Worm (Caenorhabditis elegans): ENCODE measurements around the gene glb-34.

glb-34 gene

DNA sequence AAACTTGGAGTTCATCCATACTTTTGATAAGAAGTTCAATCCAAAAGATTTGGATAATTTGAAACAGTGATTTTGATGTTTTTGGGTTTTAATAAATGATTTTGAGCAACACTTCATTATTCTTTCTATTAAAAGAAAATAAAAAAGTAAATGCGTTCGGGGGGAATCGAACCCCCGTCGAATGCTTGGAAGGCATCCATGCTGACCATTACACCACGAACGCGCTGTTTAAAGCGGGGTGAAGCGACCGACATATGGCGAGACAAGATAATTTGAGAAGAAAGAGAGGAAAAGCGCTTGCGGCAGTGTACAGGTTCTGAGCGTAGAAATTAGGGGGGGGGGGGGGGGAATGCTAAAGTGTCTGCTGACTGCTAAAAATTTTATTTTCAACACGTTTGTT, 4.0 kb upstream of the glb-34 start (continued):
- TF ChIP-seq lim-7 (GFP tag; IDR thresholded peaks at IDR 0.05) (no peak; the same call in 1 of the 2 replicates), ceh-28 (tag; optimal IDR thresholded peaks at IDR 0.05) (no peak), gei-8 (GFP tag; optimal IDR thresholded peaks at IDR 0.05) (peak; percentile 28), madf-5 (GFP tag; IDR thresholded peaks at IDR 0.05) (peak in 1 of 2 experiments; percentile 64; a peak in 1 of 4 replicates), mdl-1 (tag; optimal IDR thresholded peaks at IDR 0.05) (no peak), ZK546.5 (tag; optimal IDR thresholded peaks at IDR 0.05) (no peak), spr-3 (GFP tag; optimal IDR thresholded peaks at IDR 0.05) (no peak), Y105C5A.15 (GFP tag; IDR thresholded peaks at IDR 0.05) (peak; percentile 75; the same call in 1 of the 2 replicates), hif-1 (tag; optimal IDR thresholded peaks at IDR 0.05) (no peak), nhr-76 (tag; optimal IDR thresholded peaks at IDR 0.05) (no peak), ceh-62 (tag; optimal IDR thresholded peaks at IDR 0.05) (no peak), zip-11 (GFP tag; IDR thresholded peaks at IDR 0.05) (no peak), hlh-11 (tag; optimal IDR thresholded peaks at IDR 0.05) (no peak), daf-19 (GFP tag; conservative IDR thresholded peaks at IDR 0.05) (no peak), F44E2.7 (GFP tag; IDR thresholded peaks at IDR 0.05) (no peak), mdt-29 (GFP tag; IDR thresholded peaks at IDR 0.05) (peak; percentile 73), madf-9 (GFP tag; conservative IDR thresholded peaks at IDR 0.05) (0 out of 2 replicates have a peak, but pooled peaks have one; percentile 10), aly-2 (tag; optimal IDR thresholded peaks at IDR 0.05) (no peak), F10B5.3 (tag; optimal IDR thresholded peaks at IDR 0.05) (no peak), ama-1 (optimal IDR thresholded peaks at IDR 0.05) (no peak), sdz-12 (GFP tag; optimal IDR thresholded peaks at IDR 0.05) (no peak), hmg-1.1 (GFP tag; IDR thresholded peaks at IDR 0.05) (no peak), tra-1 (GFP tag; IDR thresholded peaks at IDR 0.05) (no peak), pqm-1 (tag; optimal IDR thresholded peaks at IDR 0.05) (no peak), tag-97 (GFP tag; IDR thresholded peaks at IDR 0.05) (no peak), rbr-2 (tag; optimal IDR thresholded peaks at IDR 0.05) (peak; percentile 3), dpl-1 (GFP tag; optimal IDR thresholded peaks at IDR 0.05) (no peak), lsy-2 (tag; optimal IDR thresholded peaks at IDR 0.05) (no peak), pha-4 (GFP tag; IDR thresholded peaks at IDR 0.05) (peak; percentile 82), pha-4 (tag; optimal IDR thresholded peaks at IDR 0.05) (no peak), saeg-2 (GFP tag; IDR thresholded peaks at IDR 0.05) (no peak), Y5F2A.4 (GFP tag; optimal IDR thresholded peaks at IDR 0.05) (no peak), zag-1 (tag; optimal IDR thresholded peaks at IDR 0.05) (no peak), snpc-1.2 (GFP tag; IDR thresholded peaks at IDR 0.05) (peak; percentile 99), nhr-102 (tag; optimal IDR thresholded peaks at IDR 0.05) (no peak), hlh-30 (tag; optimal IDR thresholded peaks at IDR 0.05; ENCODE audit: insufficient read depth) (no peak), spr-1 (tag; optimal IDR thresholded peaks at IDR 0.05) (peak; percentile 40), nhr-111 (GFP tag; optimal IDR thresholded peaks at IDR 0.05) (peak; percentile 71), D1046.2 (GFP tag; IDR thresholded peaks at IDR 0.05) (no peak), nhr-237 (tag; optimal IDR thresholded peaks at IDR 0.05) (no peak), ceh-44 (GFP tag; IDR thresholded peaks at IDR 0.05) (peak; percentile 78), T20F7.1 (GFP tag; optimal IDR thresholded peaks at IDR 0.05) (peak; percentile 29), ceh-82 (tag; optimal IDR thresholded peaks at IDR 0.05) (no peak), php-3 (GFP tag; IDR thresholded peaks at IDR 0.05) (no peak; the same call in 1 of the 2 replicates), ztf-11 (tag; optimal IDR thresholded peaks at IDR 0.05) (no peak), Y48G9A.11 (GFP tag; IDR thresholded peaks at IDR 0.05) (peak; percentile 52; the same call in 1 of the 2 replicates), zip-2 (tag; optimal IDR thresholded peaks at IDR 0.05) (peak; percentile 5), zfp-2 (tag; optimal IDR thresholded peaks at IDR 0.05) (no peak), snpc-4 (tag; optimal IDR thresholded peaks at IDR 0.05) (peak; percentile 59), cey-2 (tag; optimal IDR thresholded peaks at IDR 0.05; ENCODE audit: borderline replicate concordance, insufficient read depth) (no peak), unc-39 (tag; optimal IDR thresholded peaks at IDR 0.05) (no peak), egl-27 (tag; optimal IDR thresholded peaks at IDR 0.05) (no peak)
